Worm (Caenorhabditis elegans) whole organism, L3 larva: ENCODE data around the gene prx-5.

ENCODE experiments used
- elt-3 ChIP-seq, 3 experiments: fragments of 150-350 bp in 1 of 3; sonication (generic microtip) in 2 of 3; optimal IDR thresholded peaks; 2 replicates in 2 of 3; 4 replicates in 1 of 3; lab custom pipeline; 2014 to 2017; ENCODE audit warnings: missing biosample characterization in 3 of 3, missing genetic modification characterization in 3 of 3
- fos-1 ChIP-seq: fragments of 150-350 bp; optimal IDR thresholded peaks from 2 replicates; lab custom pipeline; 2014; ENCODE audit warnings: missing biosample characterization, missing genetic modification characterization
- nhr-12 ChIP-seq: fragments of 150-350 bp; optimal IDR thresholded peaks from 2 replicates; lab custom pipeline; 2014; ENCODE audit warnings: missing biosample characterization, missing genetic modification characterization
- unc-62 ChIP-seq: fragments of 150-350 bp; sonication (generic microtip); optimal IDR thresholded peaks from 4 replicates; lab custom pipeline; 2014; ENCODE audit warnings: missing biosample characterization, missing genetic modification reagents, missing genetic modification characterization

ce11 chrII:8732339-8733100 lies 27.9 kb downstream of the prx-5 start, which contains the start of gene rol-6:
- TF ChIP-seq nhr-12 (tag; lab: Kevin White, UChicago) (no peak), fos-1 (no peak), elt-3 (tag; optimal IDR thresholded peaks at IDR 0.05; lab: Kevin White, UChicago) (no peak), unc-62 (GFP tag; lab: Kevin White, UChicago) (no peak)
